Fruit fly (Drosophila melanogaster) whole organism, embryonic: Measurements from ENCODE around the gene SP1173.

ENCODE experiments used
- Abd-B ChIP-seq: fragments of 200-800 bp; sonication (Bioruptor generic); optimal IDR thresholded peaks from 2 replicates; lab custom pipeline; 2018; ENCODE audit warnings: missing biosample characterization, mild to moderate bottlenecking, missing genetic modification characterization, moderate library complexity
- Ada2b ChIP-seq: fragments of 200-800 bp; sonication (Bioruptor generic); IDR thresholded peaks from 2 replicates; pipeline ENCODE4 v1.3.6; 2022; ENCODE audit warnings: missing biosample characterization, missing genetic modification characterization
- Atf3 ChIP-seq: fragments of 200-800 bp; sonication (Bioruptor generic); optimal IDR thresholded peaks from 3 replicates; lab custom pipeline; 2016; ENCODE audit warnings: missing biosample characterization, missing genetic modification characterization
- Awh ChIP-seq: fragments of 200-800 bp; sonication (Bioruptor generic); IDR thresholded peaks from 2 replicates; pipeline ENCODE4, ENCODE4 v1.3.6; 2022; ENCODE audit warnings: missing biosample characterization, missing genetic modification characterization
- CG10654 ChIP-seq: fragments of 200-800 bp; sonication (Bioruptor generic); optimal IDR thresholded peaks from 2 replicates; lab custom pipeline; 2016; ENCODE audit warnings: missing biosample characterization, missing genetic modification characterization
- CG12744 ChIP-seq: fragments of 200-800 bp; sonication (Bioruptor generic); optimal IDR thresholded peaks from 2 replicates; lab custom pipeline; 2016; ENCODE audit warnings: missing biosample characterization, missing genetic modification characterization
- CG13894 ChIP-seq: fragments of 200-800 bp; sonication (Bioruptor generic); optimal IDR thresholded peaks from 3 replicates; lab custom pipeline; 2018; ENCODE audit warnings: missing biosample characterization, mild to moderate bottlenecking, missing genetic modification characterization, moderate library complexity
- CG14050 ChIP-seq: fragments of 200-800 bp; sonication (Bioruptor generic); IDR thresholded peaks from 3 replicates; pipeline ENCODE4 v1.3.6; 2022; ENCODE audit warnings: missing biosample characterization, missing genetic modification characterization
- CG17612 ChIP-seq: fragments of 200-800 bp; sonication (Bioruptor generic); IDR thresholded peaks from 2 replicates; pipeline ENCODE4 v1.3.6; 2022; ENCODE audit warnings: missing biosample characterization, missing genetic modification characterization
- CG2199 ChIP-seq: fragments of 200-800 bp; sonication (Bioruptor generic); IDR thresholded peaks from 3 replicates; pipeline ENCODE4 v1.3.6; 2022; ENCODE audit warnings: missing biosample characterization, missing genetic modification characterization
- CG31365 ChIP-seq: fragments of 200-800 bp; sonication (Bioruptor generic); optimal IDR thresholded peaks from 2 replicates; lab custom pipeline; 2018; ENCODE audit warnings: missing biosample characterization, mild to moderate bottlenecking, missing genetic modification characterization
- CG3163 ChIP-seq: fragments of 200-800 bp; sonication (Bioruptor generic); optimal IDR thresholded peaks from 3 replicates; lab custom pipeline; 2016; ENCODE audit warnings: missing biosample characterization, missing genetic modification characterization
- CG34376 ChIP-seq: fragments of 200-800 bp; sonication (Bioruptor generic); optimal IDR thresholded peaks from 2 replicates; lab custom pipeline; 2018; ENCODE audit warnings: missing biosample characterization, mild to moderate bottlenecking, missing genetic modification characterization
- CG4404 ChIP-seq: fragments of 200-800 bp; sonication (Bioruptor generic); IDR thresholded peaks from 2 replicates; pipeline ENCODE4 v1.3.6; 2022; ENCODE audit warnings: missing biosample characterization, missing genetic modification characterization
- CG4424 ChIP-seq: fragments of 200-800 bp; sonication (Bioruptor generic); optimal IDR thresholded peaks from 3 replicates; lab custom pipeline; 2016; ENCODE audit warnings: missing biosample characterization, missing genetic modification characterization
- CG4707 ChIP-seq: fragments of 200-800 bp; sonication (Bioruptor generic); optimal IDR thresholded peaks from 2 replicates; lab custom pipeline; 2018; ENCODE audit warnings: missing biosample characterization, mild to moderate bottlenecking, missing genetic modification characterization, moderate library complexity
- CG6854 ChIP-seq: fragments of 200-800 bp; sonication (Bioruptor generic); optimal IDR thresholded peaks from 3 replicates; lab custom pipeline; 2017; ENCODE audit warnings: missing biosample characterization, mild to moderate bottlenecking, missing genetic modification characterization
- Dbx ChIP-seq: fragments of 200-800 bp; sonication (Bioruptor generic); IDR thresholded peaks from 3 replicates; pipeline ENCODE4 v1.3.6; 2022; ENCODE audit warnings: missing biosample characterization, missing genetic modification characterization
- Drgx ChIP-seq: fragments of 200-800 bp; sonication (Bioruptor generic); IDR thresholded peaks from 2 replicates; pipeline ENCODE4 v1.3.6; 2022; ENCODE audit warnings: missing biosample characterization, missing genetic modification characterization
- Hmr ChIP-seq: fragments of 200-800 bp; sonication (Bioruptor generic); optimal IDR thresholded peaks from 3 replicates; lab custom pipeline; 2017; ENCODE audit warnings: mild to moderate bottlenecking, missing biosample characterization, missing genetic modification reagents, missing genetic modification characterization
- Hr78 ChIP-seq, 2 experiments: fragments of 200-800 bp in 1 of 2; fragments of >200 bp in 1 of 2; sonication (Bioruptor generic) in 1 of 2; optimal IDR thresholded peaks; 2 replicates each; lab custom pipeline; 2017 to 2019; ENCODE audit warnings: missing biosample characterization in 2 of 2, missing genetic modification characterization in 2 of 2, mild to moderate bottlenecking in 1 of 2, moderate library complexity in 1 of 2
- Mad ChIP-seq: fragments of 200-800 bp; sonication (Bioruptor generic); optimal IDR thresholded peaks from 2 replicates; lab custom pipeline; 2016; ENCODE audit warnings: missing biosample characterization, missing genetic modification characterization
- Meics ChIP-seq: fragments of 200-800 bp; sonication (Bioruptor generic); optimal IDR thresholded peaks from 2 replicates; lab custom pipeline; 2017; ENCODE audit warnings: missing biosample characterization, mild to moderate bottlenecking, missing genetic modification characterization
- Myb ChIP-seq: fragments of 200-800 bp; sonication (Bioruptor generic); optimal IDR thresholded peaks from 2 replicates; lab custom pipeline; 2016; ENCODE audit warnings: missing biosample characterization, missing genetic modification characterization
- Pdp1 ChIP-seq, 2 experiments: fragments of 200-800 bp; sonication (Bioruptor generic); optimal IDR thresholded peaks; 3 replicates each; lab custom pipeline; 2016; ENCODE audit warnings: missing biosample characterization in 2 of 2, missing genetic modification characterization in 2 of 2, mild to moderate bottlenecking in 1 of 2, moderate library complexity in 1 of 2
- Ravus ChIP-seq: fragments of 200-800 bp; sonication (Bioruptor generic); IDR thresholded peaks from 2 replicates; pipeline ENCODE4 v1.3.6; 2022; ENCODE audit warnings: missing biosample characterization, missing genetic modification characterization
- Xrp1 ChIP-seq: fragments of 200-800 bp; sonication (Bioruptor generic); IDR thresholded peaks from 2 replicates; pipeline ENCODE4 v1.3.6; 2022; ENCODE audit warnings: missing biosample characterization, missing genetic modification characterization
- ab ChIP-seq: fragments of 200-800 bp; sonication (Bioruptor generic); optimal IDR thresholded peaks from 2 replicates; lab custom pipeline; 2016; ENCODE audit warnings: missing biosample characterization, missing genetic modification characterization
- abd-A ChIP-seq: fragments of 200-800 bp; sonication (Bioruptor generic); optimal IDR thresholded peaks from 3 replicates; lab custom pipeline; 2019; ENCODE audit warnings: missing biosample characterization, mild to moderate bottlenecking, missing genetic modification characterization, moderate library complexity
- chinmo ChIP-seq: fragments of 200-800 bp; sonication (Bioruptor generic); IDR thresholded peaks from 4 replicates; pipeline ENCODE4 v1.3.6; 2022; ENCODE audit warnings: missing biosample characterization, missing genetic modification characterization; ENCODE audit not compliant: partially characterized antibody
- ci ChIP-seq: fragments of 200-800 bp; sonication (Bioruptor generic); IDR thresholded peaks from 3 replicates; pipeline ENCODE4 v1.3.6; 2022; ENCODE audit warnings: missing biosample characterization, missing genetic modification characterization
- crp ChIP-seq, 2 experiments: fragments of 200-800 bp; sonication (Bioruptor generic); optimal IDR thresholded peaks; 2 replicates in 1 of 2; 3 replicates in 1 of 2; lab custom pipeline; 2017; ENCODE audit warnings: missing biosample characterization in 2 of 2, missing genetic modification characterization in 2 of 2, mild to moderate bottlenecking in 1 of 2, moderate library complexity in 1 of 2
- disco-r ChIP-seq: fragments of 200-800 bp; sonication (Bioruptor generic); optimal IDR thresholded peaks from 2 replicates; lab custom pipeline; 2016; ENCODE audit warnings: missing biosample characterization, missing genetic modification characterization
- dysf ChIP-seq: fragments of 200-800 bp; sonication (Bioruptor generic); IDR thresholded peaks from 3 replicates; pipeline ENCODE4 v1.3.6; 2022; ENCODE audit warnings: missing biosample characterization, missing genetic modification characterization
- fd102C ChIP-seq: fragments of 200-800 bp; sonication (Bioruptor generic); optimal IDR thresholded peaks from 2 replicates; lab custom pipeline; 2018; ENCODE audit warnings: missing biosample characterization, mild to moderate bottlenecking, missing genetic modification characterization, moderate library complexity
- gem ChIP-seq: fragments of 200-800 bp; sonication (Bioruptor generic); optimal IDR thresholded peaks from 2 replicates; lab custom pipeline; 2019; ENCODE audit warnings: missing biosample characterization, mild to moderate bottlenecking, missing genetic modification characterization, moderate library complexity
- nerfin-1 ChIP-seq: fragments of 200-800 bp; sonication (Bioruptor generic); optimal IDR thresholded peaks from 3 replicates; lab custom pipeline; 2019; ENCODE audit warnings: missing biosample characterization, mild to moderate bottlenecking, missing genetic modification characterization, moderate library complexity
- odd ChIP-seq: fragments of 200-800 bp; sonication (Bioruptor generic); optimal IDR thresholded peaks from 2 replicates; lab custom pipeline; 2017; ENCODE audit warnings: missing biosample characterization, mild to moderate bottlenecking, missing genetic modification characterization
- pan ChIP-seq, 4 experiments: fragments of >200 bp in 3 of 4; fragments of 200-800 bp in 1 of 4; sonication (Bioruptor generic) in 1 of 4; optimal IDR thresholded peaks in 3 of 4; IDR thresholded peaks in 1 of 4; 2 replicates each; pipeline versions ENCODE4 v1.3.6 to Lab custom; 2017 to 2022; ENCODE audit warnings: missing biosample characterization in 2 of 4, missing genetic modification characterization in 2 of 4, mixed read lengths in 1 of 4
- prd ChIP-seq, 3 experiments: fragments of >200 bp in 2 of 3; fragments of 200-800 bp in 1 of 3; sonication (Bioruptor generic) in 1 of 3; optimal IDR thresholded peaks in 2 of 3; IDR thresholded peaks in 1 of 3; 2 replicates in 2 of 3; 3 replicates in 1 of 3; pipeline versions ENCODE4 v1.3.6 to Lab custom; 2017 to 2022; ENCODE audit warnings: missing biosample characterization in 1 of 3, missing genetic modification characterization in 1 of 3
- pros ChIP-seq: fragments of 200-800 bp; sonication (Bioruptor generic); optimal IDR thresholded peaks from 3 replicates; lab custom pipeline; 2019; ENCODE audit warnings: missing biosample characterization, mild to moderate bottlenecking, missing genetic modification characterization, moderate library complexity
- shn ChIP-seq: fragments of 200-800 bp; sonication (Bioruptor generic); optimal IDR thresholded peaks from 3 replicates; lab custom pipeline; 2016; ENCODE audit warnings: missing biosample characterization, missing genetic modification characterization
- sqz ChIP-seq: fragments of 200-800 bp; sonication (Bioruptor generic); optimal IDR thresholded peaks from 3 replicates; lab custom pipeline; 2018; ENCODE audit warnings: missing biosample characterization, mild to moderate bottlenecking, missing genetic modification characterization
- sug ChIP-seq: fragments of 200-800 bp; optimal IDR thresholded peaks from 2 replicates; lab custom pipeline; 2019; ENCODE audit warnings: missing biosample characterization, mild to moderate bottlenecking, missing genetic modification characterization, moderate library complexity
- tio ChIP-seq: fragments of 200-800 bp; sonication (Bioruptor generic); optimal IDR thresholded peaks from 2 replicates; lab custom pipeline; 2017; ENCODE audit warnings: missing biosample characterization, missing genetic modification characterization, inconsistent platforms
- toy ChIP-seq: fragments of 200-800 bp; sonication (Bioruptor generic); IDR thresholded peaks from 2 replicates; pipeline ENCODE4 v1.3.6; 2022; ENCODE audit warnings: missing biosample characterization, missing genetic modification characterization
- vnd ChIP-seq: fragments of 200-800 bp; sonication (Bioruptor generic); IDR thresholded peaks from 3 replicates; pipeline ENCODE4 v1.3.6; 2022; ENCODE audit warnings: missing biosample characterization, missing genetic modification characterization; ENCODE audit not compliant: partially characterized antibody
- vvl ChIP-seq: fragments of 200-800 bp; sonication (Bioruptor generic); IDR thresholded peaks from 2 replicates; pipeline ENCODE4 v1.3.6; 2022; ENCODE audit warnings: missing biosample characterization, missing genetic modification characterization

Gene SP1173

dm6 chr3L:6694181-6694580, 9.1 kb downstream of the SP1173 start:
- peak; percentile 13 for TF ChIP-seq pros (GFP tag; lab: Kevin White, UChicago)
- TF ChIP-seq sug (tag; lab: Kevin White, UChicago), result peak; percentile 44
- TF ChIP-seq abd-A (tag; lab: Kevin White, UChicago), result peak; percentile 87
- TF ChIP-seq Ada2b, result no peak
- peak; percentile 68 for TF ChIP-seq CG13894 (tag; lab: Kevin White, UChicago)
- no peak for TF ChIP-seq CG12744 (GFP tag; lab: Kevin White, UChicago)
- 0 out of 3 replicates have a peak, but pooled peaks have one; percentile 23 for TF ChIP-seq vnd (GFP tag; lab: Robert Waterston, UW)
- TF ChIP-seq disco-r (GFP tag; lab: Kevin White, UChicago), result no peak
- no peak for TF ChIP-seq CG31365 (tag; lab: Kevin White, UChicago)
- TF ChIP-seq Dbx (GFP tag; lab: Robert Waterston, UW), result 0 out of 3 replicates have a peak, but pooled peaks have one; percentile 9
- peak in 1 of 2 experiments; percentile 80 for TF ChIP-seq Hr78 (GFP tag; optimal IDR thresholded peaks at IDR 0.05; lab: Kevin White, UChicago)
- TF ChIP-seq sqz (GFP tag; lab: Kevin White, UChicago), result peak; percentile 57
- TF ChIP-seq Awh, result 0 out of 2 replicates have a peak, but pooled peaks have one; percentile 49
- peak; percentile 47 for TF ChIP-seq Abd-B (GFP tag; lab: Kevin White, UChicago)
- TF ChIP-seq CG34376 (GFP tag; lab: Kevin White, UChicago), result peak; percentile 18
- TF ChIP-seq chinmo, result peak; percentile 68; the same call in 1 of the 4 replicates
- peak in 1 of 2 experiments; percentile 76 for TF ChIP-seq Pdp1 (GFP tag; optimal IDR thresholded peaks at IDR 0.05; lab: Kevin White, UChicago)
- TF ChIP-seq vvl (GFP tag; lab: Robert Waterston, UW), result peak; percentile 54; the same call in 1 of the 2 replicates

dm6 chr3L:6693191-6693590, 10.1 kb downstream of the SP1173 start:
- no peak for TF ChIP-seq CG6854 (GFP tag; lab: Kevin White, UChicago)
- TF ChIP-seq Meics (GFP tag; lab: Kevin White, UChicago), result no peak
- TF ChIP-seq Hmr (GFP tag; lab: Kevin White, UChicago), result no peak
- TF ChIP-seq shn (GFP tag; lab: Kevin White, UChicago), result no peak
- TF ChIP-seq dysf (GFP tag; lab: Robert Waterston, UW), result 0 out of 3 replicates have a peak, but pooled peaks have one; percentile 31
- no peak for TF ChIP-seq Awh
- no peak for TF ChIP-seq CG17612 (GFP tag; lab: Robert Waterston, UW)
- peak; percentile 13 for TF ChIP-seq gem (tag; lab: Kevin White, UChicago)
- no peak for TF ChIP-seq CG4424 (GFP tag; lab: Kevin White, UChicago)
- no peak for TF ChIP-seq ci (GFP tag; lab: Robert Waterston, UW)
- no peak for TF ChIP-seq toy (GFP tag; lab: Robert Waterston, UW)
- TF ChIP-seq Drgx, result peak; percentile 42
- TF ChIP-seq fd102C (GFP tag; lab: Kevin White, UChicago), result no peak
- TF ChIP-seq Xrp1 (GFP tag; lab: Robert Waterston, UW), result no peak
- no peak for TF ChIP-seq CG10654
- TF ChIP-seq odd (GFP tag; lab: Kevin White, UChicago), result no peak
- no peak for TF ChIP-seq Mad (GFP tag; lab: Kevin White, UChicago)
- no peak for TF ChIP-seq crp (GFP tag; optimal IDR thresholded peaks at IDR 0.05; lab: Kevin White, UChicago)
- TF ChIP-seq Myb, result no peak
- TF ChIP-seq pan (optimal IDR thresholded peaks at IDR 0.05; lab: Kevin White, UChicago), result no peak
- peak in 1 of 2 experiments; percentile 37 for TF ChIP-seq pan (GFP tag; optimal IDR thresholded peaks at IDR 0.05 in 1 of 2, IDR thresholded peaks at IDR 0.05 in 1 of 2)
- no peak for TF ChIP-seq CG3163 (GFP tag; lab: Kevin White, UChicago)
- TF ChIP-seq tio (GFP tag; lab: Kevin White, UChicago), result no peak
- no peak for TF ChIP-seq Ravus
- TF ChIP-seq prd (optimal IDR thresholded peaks at IDR 0.05; lab: Kevin White, UChicago), result no peak
- TF ChIP-seq prd (GFP tag; IDR thresholded peaks at IDR 0.05; lab: Robert Waterston, UW), result 0 out of 3 replicates have a peak, but pooled peaks have one; percentile 10
- no peak for TF ChIP-seq Atf3 (GFP tag; lab: Kevin White, UChicago)
- no peak for TF ChIP-seq CG4707 (GFP tag; lab: Kevin White, UChicago)
- TF ChIP-seq nerfin-1, result no peak
- TF ChIP-seq CG4404 (GFP tag; lab: Robert Waterston, UW), result no peak
- TF ChIP-seq ab (GFP tag; lab: Kevin White, UChicago), result no peak
- TF ChIP-seq CG14050 (GFP tag; lab: Robert Waterston, UW), result no peak
- no peak for TF ChIP-seq CG2199 (GFP tag; lab: Robert Waterston, UW)
